Worm (Caenorhabditis elegans) whole organism, L3 larva: ENCODE measurements around the gene K03H1.9.

Experiments
- fkh-10 ChIP-seq: sonication (generic microtip); optimal IDR thresholded peaks from 2 replicates; lab custom pipeline; 2017; ENCODE audit warnings: missing biosample characterization, missing genetic modification reagents, missing genetic modification characterization
- lin-39 ChIP-seq: fragments of 150-350 bp; optimal IDR thresholded peaks from 2 replicates; lab custom pipeline; 2018; ENCODE audit warnings: missing biosample characterization, missing genetic modification reagents, missing genetic modification characterization
- mdl-1 ChIP-seq: fragments of 150-350 bp; optimal IDR thresholded peaks from 2 replicates; lab custom pipeline; 2014; ENCODE audit warnings: missing biosample characterization, missing genetic modification characterization
- nfya-1 ChIP-seq: sonication (generic microtip); optimal IDR thresholded peaks from 2 replicates; lab custom pipeline; 2017; ENCODE audit warnings: missing genetic modification characterization, mild to moderate bottlenecking, missing compliant biosample characterization, antibody characterized with exemption, moderate library complexity; ENCODE audit not compliant: insufficient read depth
- nhr-77 ChIP-seq: fragments of 150-350 bp; optimal IDR thresholded peaks from 2 replicates; lab custom pipeline; 2014; ENCODE audit warnings: missing biosample characterization, missing genetic modification characterization
- pha-4 ChIP-seq: fragments of 150-350 bp; optimal IDR thresholded peaks from 2 replicates; lab custom pipeline; 2014; ENCODE audit warnings: missing biosample characterization, missing genetic modification reagents, missing genetic modification characterization

DNA sequence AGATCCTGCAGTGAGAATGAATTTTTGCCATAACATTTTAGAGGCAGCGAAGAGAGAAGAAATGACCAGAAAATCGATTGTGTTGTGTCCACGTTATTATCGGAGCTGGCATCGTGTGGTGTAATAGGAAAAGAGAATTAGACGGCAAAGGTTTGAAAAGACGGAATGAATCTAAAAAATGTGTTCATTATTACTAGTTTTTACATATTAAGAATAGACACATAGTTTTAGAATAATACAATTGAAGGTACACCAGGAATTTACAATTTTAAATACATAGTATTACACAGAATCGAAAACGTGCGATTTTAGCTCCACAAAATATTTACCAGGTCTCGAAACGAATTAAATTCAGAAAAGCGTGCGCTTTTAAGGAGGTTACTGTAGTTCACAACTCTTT is 9.0 kb upstream of the K03H1.9 start, which contains the start of gene K03H1.13:
- TF ChIP-seq pha-4 (peak; percentile 6), nfya-1 (peak; percentile 4), nhr-77 (tag; lab: Kevin White, UChicago) (no peak), lin-39 (tag; lab: Kevin White, UChicago) (no peak), mdl-1 (no peak), fkh-10 (GFP tag; lab: Kevin White, UChicago) (no peak)
